Fruit fly (Drosophila melanogaster): Measurements from ENCODE around the gene CapaR.

Gene CapaR

DNA sequence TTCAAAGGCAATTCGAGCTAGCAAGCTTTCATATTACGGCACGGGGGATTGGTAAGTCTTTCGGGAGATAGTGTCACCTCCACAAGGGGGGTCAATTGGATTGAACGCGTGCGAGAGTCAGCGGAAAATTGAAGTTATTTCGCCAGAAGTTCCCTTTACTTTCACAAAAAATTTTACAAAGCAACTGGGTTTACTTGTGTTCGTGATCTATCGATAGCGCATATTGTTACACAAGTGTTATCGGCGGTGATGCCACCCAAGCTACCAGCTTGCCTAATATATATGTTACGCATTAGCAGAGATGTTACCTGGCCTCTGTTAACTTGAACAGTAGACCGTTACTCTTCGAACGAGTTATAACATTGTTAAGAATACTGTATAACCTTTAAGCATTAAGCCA lies 7.2 kb downstream of the CapaR start, which contains the start of gene Wnk (continued):
- TF ChIP-seq CG7963 (GFP tag; IDR thresholded peaks at IDR 0.05; ENCODE audit: partially characterized antibody) (peak; percentile 75; the same call in 2 of the 3 replicates), CG15073 (GFP tag; optimal IDR thresholded peaks at IDR 0.05) (no peak), Optix (GFP tag; IDR thresholded peaks at IDR 0.05) (no peak), CG32532 (GFP tag; IDR thresholded peaks at IDR 0.05) (no peak), PHDP (tag; optimal IDR thresholded peaks at IDR 0.05) (no peak), fru (optimal IDR thresholded peaks at IDR 0.05) (no peak), Lpt (GFP tag; optimal IDR thresholded peaks at IDR 0.05) (no peak), CG42726 (GFP tag; IDR thresholded peaks at IDR 0.05; ENCODE audit: partially characterized antibody) (peak; percentile 34; the same call in 1 of the 2 replicates), CG9876 (GFP tag; optimal IDR thresholded peaks at IDR 0.05) (no peak), Adf1 (GFP tag; IDR thresholded peaks at IDR 0.05) (no peak), TFAM (GFP tag; optimal IDR thresholded peaks at IDR 0.05) (no peak), lbe (GFP tag; optimal IDR thresholded peaks at IDR 0.05) (no peak), lilli (GFP tag; optimal IDR thresholded peaks at IDR 0.05) (no peak), zfh2 (GFP tag; optimal IDR thresholded peaks at IDR 0.05) (no peak), nerfin-2 (GFP tag; IDR thresholded peaks at IDR 0.05; ENCODE audit: partially characterized antibody) (peak; percentile 64; the same call in 1 of the 2 replicates), pnt (GFP tag; optimal IDR thresholded peaks at IDR 0.05) (no peak), CG17612 (GFP tag; IDR thresholded peaks at IDR 0.05) (no peak), CG8388 (GFP tag; optimal IDR thresholded peaks at IDR 0.05) (no peak), CG13287 (GFP tag; IDR thresholded peaks at IDR 0.05; ENCODE audit: partially characterized antibody) (peak; percentile 85), ap (GFP tag; IDR thresholded peaks at IDR 0.05) (no peak), Sox102F (GFP tag; optimal IDR thresholded peaks at IDR 0.05) (no peak), Xbp1 (GFP tag; optimal IDR thresholded peaks at IDR 0.05) (no peak), CG12659 (GFP tag; optimal IDR thresholded peaks at IDR 0.05) (no peak), gce (GFP tag; IDR thresholded peaks at IDR 0.05) (no peak), CG4617 (GFP tag; optimal IDR thresholded peaks at IDR 0.05; ENCODE audit: borderline replicate concordance) (peak; percentile 62), Ets97D (GFP tag; optimal IDR thresholded peaks at IDR 0.05) (no peak), rib (GFP tag; IDR thresholded peaks at IDR 0.05) (no peak), BEAF-32 (GFP tag; optimal IDR thresholded peaks at IDR 0.05) (peak; percentile 80), CG5180 (GFP tag; optimal IDR thresholded peaks at IDR 0.05) (no peak), Sin3A (optimal IDR thresholded peaks at IDR 0.05) (peak; percentile 36), CG17328 (GFP tag; IDR thresholded peaks at IDR 0.05) (no peak), Oaz (GFP tag; IDR thresholded peaks at IDR 0.05) (no peak), Dad (GFP tag; optimal IDR thresholded peaks at IDR 0.05) (no peak), CG2129 (GFP tag; IDR thresholded peaks at IDR 0.05; ENCODE audit: partially characterized antibody) (0 out of 2 replicates have a peak, but pooled peaks have one; percentile 35), odd (GFP tag; optimal IDR thresholded peaks at IDR 0.05) (no peak), mirr (GFP tag; optimal IDR thresholded peaks at IDR 0.05) (no peak), jing (GFP tag; optimal IDR thresholded peaks at IDR 0.05) (no peak), grn (GFP tag; optimal IDR thresholded peaks at IDR 0.05) (no peak), CG11504 (tag; optimal IDR thresholded peaks at IDR 0.05) (no peak), CG2712 (tag; optimal IDR thresholded peaks at IDR 0.05) (no peak), Rx (GFP tag; IDR thresholded peaks at IDR 0.05) (no peak), chn (GFP tag; optimal IDR thresholded peaks at IDR 0.05) (no peak), knrl (GFP tag; IDR thresholded peaks at IDR 0.05; ENCODE audit: partially characterized antibody) (peak; percentile 71), CG15269 (tag; optimal IDR thresholded peaks at IDR 0.05) (no peak), CG3995 (GFP tag; optimal IDR thresholded peaks at IDR 0.05) (peak; percentile 78), unc-4 (GFP tag; IDR thresholded peaks at IDR 0.05; ENCODE audit: partially characterized antibody) (peak; percentile 81), CG2875 (GFP tag; optimal IDR thresholded peaks at IDR 0.05) (no peak), yki (optimal IDR thresholded peaks at IDR 0.05) (no peak), gsb-n (tag; optimal IDR thresholded peaks at IDR 0.05) (no peak), MTF-1 (GFP tag; optimal IDR thresholded peaks at IDR 0.05; ENCODE audit: borderline replicate concordance) (no peak), CG9727 (GFP tag; optimal IDR thresholded peaks at IDR 0.05) (no peak), CG11085 (GFP tag; IDR thresholded peaks at IDR 0.05) (no peak)

Measured in whole organism, embryonic.